Worm (Caenorhabditis elegans): Measurements from ENCODE around the gene set-13.

Gene set-13

DNA sequence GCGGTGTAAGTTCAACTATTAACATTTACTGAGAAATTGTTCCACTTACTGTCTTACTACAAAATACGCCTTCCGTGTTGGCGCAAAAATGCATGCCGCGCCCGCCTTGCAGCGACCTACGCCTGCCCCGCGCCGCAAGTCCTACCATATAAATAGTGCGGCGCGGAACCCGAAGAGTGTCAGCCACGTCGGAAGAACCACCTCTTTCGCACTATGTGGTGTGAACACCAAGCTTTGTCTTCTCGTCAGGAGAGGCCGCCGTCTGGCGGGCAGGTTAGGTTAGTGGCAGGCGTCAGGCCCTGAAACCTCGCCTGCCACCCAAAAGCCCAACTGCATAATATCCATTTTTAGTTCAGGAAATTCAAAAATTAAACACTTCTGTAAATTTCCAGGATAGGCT is 48.6 kb downstream of the set-13 start:
- TF ChIP-seq lin-32 (GFP tag; optimal IDR thresholded peaks at IDR 0.05) (no peak), drap-1 (GFP tag; optimal IDR thresholded peaks at IDR 0.05) (no peak), mep-1 (tag; optimal IDR thresholded peaks at IDR 0.05) (no peak), ham-2 (GFP tag; optimal IDR thresholded peaks at IDR 0.05) (no peak), unc-39 (tag; optimal IDR thresholded peaks at IDR 0.05) (no peak), ceh-83 (GFP tag; optimal IDR thresholded peaks at IDR 0.05) (no peak), sem-2 (GFP tag; optimal IDR thresholded peaks at IDR 0.05) (no peak)

- TF ChIP-seq ztf-11 (tag; optimal IDR thresholded peaks at IDR 0.05) (no peak), nhr-237 (tag; optimal IDR thresholded peaks at IDR 0.05) (no peak), mep-1 (tag; optimal IDR thresholded peaks at IDR 0.05) (no peak), mls-2 (tag; optimal IDR thresholded peaks at IDR 0.05) (no peak), unc-62 (GFP tag; optimal IDR thresholded peaks at IDR 0.05) (no peak), drap-1 (GFP tag; optimal IDR thresholded peaks at IDR 0.05) (no peak), hlh-1 (tag; optimal IDR thresholded peaks at IDR 0.05) (no peak), cnd-1 (tag; optimal IDR thresholded peaks at IDR 0.05) (no peak), sem-2 (GFP tag; optimal IDR thresholded peaks at IDR 0.05) (no peak), elt-1 (tag; optimal IDR thresholded peaks at IDR 0.05; ENCODE audit: borderline replicate concordance, insufficient read depth) (no peak), ham-2 (GFP tag; optimal IDR thresholded peaks at IDR 0.05) (no peak), lsy-2 (tag; optimal IDR thresholded peaks at IDR 0.05) (no peak), unc-120 (tag; optimal IDR thresholded peaks at IDR 0.05; ENCODE audit: poor library complexity, severe bottlenecking) (no peak), ceh-43 (GFP tag; optimal IDR thresholded peaks at IDR 0.05) (no peak), bed-3 (GFP tag; optimal IDR thresholded peaks at IDR 0.05) (no peak), blmp-1 (tag; optimal IDR thresholded peaks at IDR 0.05) (no peak), nhr-2 (tag; optimal IDR thresholded peaks at IDR 0.05) (no peak), ceh-39 (tag; optimal IDR thresholded peaks at IDR 0.05) (no peak), mab-5 (tag; optimal IDR thresholded peaks at IDR 0.05) (no peak)
These were observed 49.9 kb downstream of the set-13 start, which contains the start of the genes Y110A2AL.9 and Y110A2AL.3 for ce11 chrII:2866541-2867124. Gene Y110A2AL.9 (minus strand): TSS chrII:2866641. Gene Y110A2AL.3 (plus strand): TSS chrII:2867074.

DNA sequence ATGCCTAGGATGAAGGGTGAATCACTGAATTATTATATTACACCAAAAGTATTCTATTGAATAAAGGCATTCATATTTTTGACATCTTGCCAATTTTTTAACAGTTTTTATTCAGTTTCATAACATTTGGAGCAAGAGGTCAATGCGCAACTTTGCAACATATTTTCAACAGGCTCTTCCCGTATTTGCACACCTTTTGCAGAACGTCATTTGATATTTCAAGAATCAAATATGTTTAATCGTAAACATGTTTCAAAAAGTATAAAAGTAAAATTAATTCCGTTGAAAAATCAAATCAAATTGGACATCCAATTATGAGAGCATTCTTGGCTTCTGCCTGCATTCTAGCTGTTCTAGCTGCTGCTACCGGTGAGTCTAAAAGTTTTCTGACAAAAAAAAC is 50.9 kb downstream of the set-13 start, which contains the start of gene Y110A2AL.2:
Gene Y110A2AL.2, plus strand, starts transcription at position 301 of the 400 bp plus-strand sequence.
- TF ChIP-seq pha-4 (tag; optimal IDR thresholded peaks at IDR 0.05) (no peak), mab-5 (tag; optimal IDR thresholded peaks at IDR 0.05) (no peak), blmp-1 (tag; optimal IDR thresholded peaks at IDR 0.05) (no peak), lin-13 (tag; optimal IDR thresholded peaks at IDR 0.05) (no peak)

All from whole organism, mixed stage, embryonic.